Fruit fly (Drosophila melanogaster) whole organism, adult: Measurements from ENCODE around the gene CG8916.

ENCODE experiments used
- CG11617 ChIP-seq: fragments of 200-800 bp; sonication (Bioruptor generic); optimal IDR thresholded peaks from 2 replicates; lab custom pipeline; 2017; ENCODE audit warnings: mild to moderate bottlenecking, missing biosample characterization, missing genetic modification reagents, missing genetic modification characterization
- CG12768 ChIP-seq: fragments of 200-800 bp; sonication (Bioruptor generic); optimal IDR thresholded peaks from 2 replicates; lab custom pipeline; 2017; ENCODE audit warnings: missing biosample characterization, missing genetic modification characterization, mild to moderate bottlenecking, moderate library complexity, missing genetic modification reagents
- CG14711 ChIP-seq: fragments of 200-800 bp; sonication (Bioruptor generic); optimal IDR thresholded peaks from 2 replicates; lab custom pipeline; 2018; ENCODE audit warnings: missing biosample characterization, mild to moderate bottlenecking, missing genetic modification characterization, moderate library complexity
- CG1620 ChIP-seq: fragments of 200-800 bp; sonication (Bioruptor generic); optimal IDR thresholded peaks from 2 replicates; lab custom pipeline; 2016; ENCODE audit warnings: missing biosample characterization, missing genetic modification characterization
- CG33017 ChIP-seq: fragments of 200-800 bp; sonication (Bioruptor generic); optimal IDR thresholded peaks from 2 replicates; lab custom pipeline; 2018; ENCODE audit warnings: missing biosample characterization, mild to moderate bottlenecking, missing genetic modification characterization, moderate library complexity
- CG5204 ChIP-seq: fragments of 200-800 bp; sonication (Bioruptor generic); optimal IDR thresholded peaks from 2 replicates; lab custom pipeline; 2016; ENCODE audit warnings: missing biosample characterization, missing genetic modification characterization
- CG7045 ChIP-seq: fragments of 200-800 bp; sonication (Bioruptor generic); optimal IDR thresholded peaks from 2 replicates; lab custom pipeline; 2017; ENCODE audit warnings: missing biosample characterization, mild to moderate bottlenecking, missing genetic modification characterization
- CG7101 ChIP-seq: fragments of 200-800 bp; sonication (Bioruptor generic); optimal IDR thresholded peaks from 2 replicates; lab custom pipeline; 2018; ENCODE audit warnings: missing biosample characterization, mild to moderate bottlenecking, missing genetic modification characterization, moderate library complexity
- Clk ChIP-seq: fragments of 200-800 bp; sonication (Bioruptor generic); optimal IDR thresholded peaks from 2 replicates; lab custom pipeline; 2017; ENCODE audit warnings: missing biosample characterization, missing genetic modification characterization
- Crg-1 ChIP-seq: fragments of 200-800 bp; sonication (Bioruptor generic); optimal IDR thresholded peaks from 2 replicates; lab custom pipeline; 2016; ENCODE audit warnings: missing biosample characterization, missing genetic modification characterization
- Hr96 ChIP-seq: fragments of 200-800 bp; sonication (Bioruptor generic); optimal IDR thresholded peaks from 2 replicates; lab custom pipeline; 2016; ENCODE audit warnings: missing biosample characterization, missing genetic modification characterization
- Mnt ChIP-seq: fragments of 200-800 bp; sonication (Bioruptor generic); optimal IDR thresholded peaks from 2 replicates; lab custom pipeline; 2016; ENCODE audit warnings: missing biosample characterization, mild to moderate bottlenecking, missing genetic modification characterization
- bab1 ChIP-seq: fragments of 200-800 bp; sonication (Bioruptor generic); optimal IDR thresholded peaks from 3 replicates; lab custom pipeline; 2019; ENCODE audit warnings: missing biosample characterization, mild to moderate bottlenecking, missing genetic modification characterization, moderate library complexity
- cic ChIP-seq: fragments of 200-800 bp; sonication (Bioruptor generic); optimal IDR thresholded peaks from 2 replicates; lab custom pipeline; 2017; ENCODE audit warnings: missing biosample characterization, mild to moderate bottlenecking, missing genetic modification characterization, moderate library complexity
- cnc ChIP-seq, 2 experiments: fragments of >200 bp; optimal IDR thresholded peaks; 2 replicates each; lab custom pipeline; 2017
- kay ChIP-seq: fragments of 200-800 bp; sonication (Bioruptor generic); peaks from one replicate; lab custom pipeline; 2016; ENCODE audit warnings: missing biosample characterization, missing genetic modification characterization, borderline replicate concordance
- ovo ChIP-seq: fragments of 200-800 bp; sonication (Bioruptor generic); optimal IDR thresholded peaks from 2 replicates; lab custom pipeline; 2016; ENCODE audit warnings: missing biosample characterization, missing genetic modification characterization
- pad ChIP-seq: fragments of 200-800 bp; sonication (Bioruptor generic); optimal IDR thresholded peaks from 3 replicates; lab custom pipeline; 2017; ENCODE audit warnings: missing biosample characterization, missing genetic modification characterization, mild to moderate bottlenecking, moderate library complexity, missing genetic modification reagents
- tj ChIP-seq: fragments of 200-800 bp; sonication (Bioruptor generic); optimal IDR thresholded peaks from 3 replicates; lab custom pipeline; 2017; ENCODE audit warnings: missing biosample characterization, mild to moderate bottlenecking, missing genetic modification characterization, moderate library complexity
- toe ChIP-seq: fragments of 200-800 bp; sonication (Bioruptor generic); optimal IDR thresholded peaks from 2 replicates; lab custom pipeline; 2016; ENCODE audit warnings: missing biosample characterization, missing genetic modification characterization

Gene CG8916

dm6 chrX:15910570-15910969 is 11.2 kb upstream of the CG8916 start, which contains the start of gene Lrp4:
Lrp4 (plus strand) TSS chrX:15910870.
- no peak for TF ChIP-seq CG7101 (tag; lab: Kevin White, UChicago)
- TF ChIP-seq pad, result no peak
- no peak for TF ChIP-seq CG14711 (tag; lab: Kevin White, UChicago)
- TF ChIP-seq CG5204 (GFP tag; lab: Kevin White, UChicago), result no peak
- no peak for TF ChIP-seq CG12768 (GFP tag; lab: Kevin White, UChicago)
- TF ChIP-seq Mnt (GFP tag; lab: Kevin White, UChicago), result no peak
- no peak for TF ChIP-seq Clk (GFP tag; lab: Kevin White, UChicago)
- no peak for TF ChIP-seq Hr96
- TF ChIP-seq cic (GFP tag; lab: Kevin White, UChicago), result no peak
- TF ChIP-seq CG7045 (GFP tag; lab: Kevin White, UChicago), result no peak
- TF ChIP-seq Crg-1 (GFP tag; lab: Kevin White, UChicago), result no peak
- no peak for TF ChIP-seq CG11617 (GFP tag; lab: Kevin White, UChicago)
- no peak for TF ChIP-seq tj (GFP tag; lab: Kevin White, UChicago)
- TF ChIP-seq toe, result no peak
- no peak for TF ChIP-seq cnc (optimal IDR thresholded peaks at IDR 0.05; lab: Kevin White, UChicago)
- no peak for TF ChIP-seq kay
- TF ChIP-seq CG33017 (tag; lab: Kevin White, UChicago), result no peak
- TF ChIP-seq CG1620 (GFP tag; lab: Kevin White, UChicago), result no peak
- TF ChIP-seq bab1, result no peak

- TF ChIP-seq Mnt (GFP tag; lab: Kevin White, UChicago), result no peak
- TF ChIP-seq pad, result no peak
- TF ChIP-seq tj (GFP tag; lab: Kevin White, UChicago), result no peak
- TF ChIP-seq ovo, result no peak
- TF ChIP-seq cnc (optimal IDR thresholded peaks at IDR 0.05; lab: Kevin White, UChicago), result no peak
- no peak for TF ChIP-seq Crg-1 (GFP tag; lab: Kevin White, UChicago)
- TF ChIP-seq CG14711 (tag; lab: Kevin White, UChicago), result no peak
- TF ChIP-seq toe, result no peak
- TF ChIP-seq Hr96, result no peak
- TF ChIP-seq Clk (GFP tag; lab: Kevin White, UChicago), result no peak
- no peak for TF ChIP-seq CG11617 (GFP tag; lab: Kevin White, UChicago)
- no peak for TF ChIP-seq CG7101 (tag; lab: Kevin White, UChicago)
- TF ChIP-seq CG12768 (GFP tag; lab: Kevin White, UChicago), result no peak
Observed at dm6 chrX:15924805-15925204, 3.0 kb downstream of the CG8916 start, which contains the start of gene Lcch3. Lcch3 (plus strand) TSS chrX:15925105.

dm6 chrX:15933504-15934225 is 11.9 kb downstream of the CG8916 start, which contains the start of gene Ranbp16:
Ranbp16 (minus strand) TSS chrX:15933867.
- TF ChIP-seq bab1 (no peak), kay (peak; percentile 37)

dm6 chrX:15934226-15934547 is 12.4 kb downstream of the CG8916 start:
- TF ChIP-seq CG7101 (tag; lab: Kevin White, UChicago) (peak; percentile 7), cic (GFP tag; lab: Kevin White, UChicago) (no peak), Hr96 (no peak), CG7045 (GFP tag; lab: Kevin White, UChicago) (no peak), CG11617 (GFP tag; lab: Kevin White, UChicago) (no peak)

- no peak for TF ChIP-seq cic (GFP tag; lab: Kevin White, UChicago)
- TF ChIP-seq CG7101 (tag; lab: Kevin White, UChicago), result no peak
- no peak for TF ChIP-seq CG14711 (tag; lab: Kevin White, UChicago)
- TF ChIP-seq cnc (optimal IDR thresholded peaks at IDR 0.05; lab: Kevin White, UChicago), result no peak
- TF ChIP-seq kay, result peak; percentile 88
- peak; percentile 56 for TF ChIP-seq bab1
- TF ChIP-seq CG12768 (GFP tag; lab: Kevin White, UChicago), result no peak
- no peak for TF ChIP-seq pad
- no peak for TF ChIP-seq Mnt (GFP tag; lab: Kevin White, UChicago)
- no peak for TF ChIP-seq CG11617 (GFP tag; lab: Kevin White, UChicago)
- no peak for TF ChIP-seq tj (GFP tag; lab: Kevin White, UChicago)
- no peak for TF ChIP-seq CG33017 (tag; lab: Kevin White, UChicago)
Observed at dm6 chrX:15940105-15940955, 18.6 kb downstream of the CG8916 start, which contains the start of gene Stim. Stim (minus strand) TSS chrX:15940451.

dm6 chrX:15940956-15941246 is 19.1 kb downstream of the CG8916 start, which contains the start of gene CG8924:
CG8924 (plus strand) TSS chrX:15941077.
- TF ChIP-seq CG1620 (GFP tag; lab: Kevin White, UChicago) (no peak), toe (no peak), Crg-1 (GFP tag; lab: Kevin White, UChicago) (no peak), CG12768 (GFP tag; lab: Kevin White, UChicago) (no peak), bab1 (no peak), cnc (optimal IDR thresholded peaks at IDR 0.05; lab: Kevin White, UChicago) (no peak), kay (no peak), tj (GFP tag; lab: Kevin White, UChicago) (no peak), CG11617 (GFP tag; lab: Kevin White, UChicago) (no peak), ovo (no peak), Hr96 (no peak)
